Worm (Caenorhabditis elegans): ENCODE measurements around the gene T04C9.2.
A peak's percentile ranks its signal among the peaks of the same experiment; 100 is the strongest.

Gene T04C9.2

ce11 chrIII:5991142-5991930, at the start of gene T04C9.2:
Gene T04C9.2 (plus strand): TSS chrIII:5991880.
- peak; percentile 31 for TF ChIP-seq fkh-10 (GFP tag; optimal IDR thresholded peaks at IDR 0.05)
- TF ChIP-seq eor-1 (tag; optimal IDR thresholded peaks at IDR 0.05): no peak
- peak; percentile 23 for TF ChIP-seq elt-2 (tag; optimal IDR thresholded peaks at IDR 0.05)
- peak; percentile 80 for TF ChIP-seq elt-1 (tag; optimal IDR thresholded peaks at IDR 0.05)
- TF ChIP-seq R02D3.7 (tag; optimal IDR thresholded peaks at IDR 0.05): no peak
- TF ChIP-seq nhr-23 (tag; optimal IDR thresholded peaks at IDR 0.05): no peak
- no peak for TF ChIP-seq ceh-28 (tag; optimal IDR thresholded peaks at IDR 0.05)
- peak; percentile 23 for TF ChIP-seq nfya-1 (tag; optimal IDR thresholded peaks at IDR 0.05; ENCODE audit: insufficient read depth)
- no peak for TF ChIP-seq pha-4 (tag; optimal IDR thresholded peaks at IDR 0.05)
- peak; percentile 65 for TF ChIP-seq unc-62 (GFP tag; optimal IDR thresholded peaks at IDR 0.05)
- TF ChIP-seq fos-1 (tag; optimal IDR thresholded peaks at IDR 0.05): no peak
- no peak for TF ChIP-seq nhr-77 (tag; optimal IDR thresholded peaks at IDR 0.05)
- peak; percentile 85 for TF ChIP-seq lin-39 (tag; optimal IDR thresholded peaks at IDR 0.05)
- TF ChIP-seq mml-1 (tag; optimal IDR thresholded peaks at IDR 0.05): no peak
- TF ChIP-seq pqm-1 (tag; optimal IDR thresholded peaks at IDR 0.05): peak; percentile 29

- TF ChIP-seq R02D3.7 (tag; optimal IDR thresholded peaks at IDR 0.05): no peak
- TF ChIP-seq ama-1 (optimal IDR thresholded peaks at IDR 0.05): peak; percentile 90
Measured at ce11 chrIII:5942104-5942503, 49.6 kb upstream of the T04C9.2 start.

ce11 chrIII:5943368-5944180, 48.1 kb upstream of the T04C9.2 start:
- TF ChIP-seq tbx-2 (tag; optimal IDR thresholded peaks at IDR 0.05) (peak; percentile 70), ztf-11 (tag; optimal IDR thresholded peaks at IDR 0.05) (no peak), fkh-2 (tag; optimal IDR thresholded peaks at IDR 0.05) (no peak), nhr-43 (tag; optimal IDR thresholded peaks at IDR 0.05; ENCODE audit: poor library complexity, severe bottlenecking) (peak; percentile 92), pha-4 (tag; optimal IDR thresholded peaks at IDR 0.05) (peak; percentile 23), daf-12 (tag; optimal IDR thresholded peaks at IDR 0.05) (no peak), lsy-12 (tag; optimal IDR thresholded peaks at IDR 0.05) (peak; percentile 73), R02D3.7 (tag; optimal IDR thresholded peaks at IDR 0.05) (peak; percentile 34), nhr-28 (tag; optimal IDR thresholded peaks at IDR 0.05) (no peak), aly-2 (tag; optimal IDR thresholded peaks at IDR 0.05) (no peak), nhr-77 (tag; optimal IDR thresholded peaks at IDR 0.05) (no peak), skn-1 (tag; optimal IDR thresholded peaks at IDR 0.05) (no peak), nhr-25 (tag; optimal IDR thresholded peaks at IDR 0.05) (peak; percentile 32), ama-1 (optimal IDR thresholded peaks at IDR 0.05) (peak; percentile 98), nhr-11 (tag; optimal IDR thresholded peaks at IDR 0.05) (no peak), hmg-11 (tag; optimal IDR thresholded peaks at IDR 0.05) (peak; percentile 16), lin-15B (tag; optimal IDR thresholded peaks at IDR 0.05) (no peak), fos-1 (tag; optimal IDR thresholded peaks at IDR 0.05) (no peak), nhr-12 (tag; optimal IDR thresholded peaks at IDR 0.05) (no peak), jun-1 (tag; optimal IDR thresholded peaks at IDR 0.05) (peak; percentile 57), elt-1 (tag; optimal IDR thresholded peaks at IDR 0.05) (peak; percentile 21), ztf-4 (tag; optimal IDR thresholded peaks at IDR 0.05) (peak; percentile 83), nhr-76 (tag; optimal IDR thresholded peaks at IDR 0.05) (no peak), sea-2 (GFP tag; optimal IDR thresholded peaks at IDR 0.05) (no peak), egl-5 (tag; optimal IDR thresholded peaks at IDR 0.05) (no peak), pqm-1 (tag; optimal IDR thresholded peaks at IDR 0.05) (no peak), zag-1 (tag; optimal IDR thresholded peaks at IDR 0.05) (no peak), ceh-82 (tag; optimal IDR thresholded peaks at IDR 0.05) (peak; percentile 50), ZK546.5 (tag; optimal IDR thresholded peaks at IDR 0.05) (no peak), nfya-1 (tag; optimal IDR thresholded peaks at IDR 0.05; ENCODE audit: insufficient read depth) (peak; percentile 45), nhr-67 (tag; optimal IDR thresholded peaks at IDR 0.05) (no peak), ceh-16 (tag; optimal IDR thresholded peaks at IDR 0.05) (no peak), lin-39 (tag; optimal IDR thresholded peaks at IDR 0.05) (no peak), nhr-237 (tag; optimal IDR thresholded peaks at IDR 0.05) (no peak), egl-27 (tag; optimal IDR thresholded peaks at IDR 0.05) (no peak), mml-1 (tag; optimal IDR thresholded peaks at IDR 0.05) (no peak), unc-39 (tag; optimal IDR thresholded peaks at IDR 0.05) (no peak), fkh-10 (GFP tag; optimal IDR thresholded peaks at IDR 0.05) (no peak), snpc-4 (tag; optimal IDR thresholded peaks at IDR 0.05) (no peak), ceh-9 (tag; optimal IDR thresholded peaks at IDR 0.05) (no peak), nhr-23 (tag; optimal IDR thresholded peaks at IDR 0.05) (peak; percentile 75), eor-1 (tag; optimal IDR thresholded peaks at IDR 0.05) (no peak), elt-2 (tag; optimal IDR thresholded peaks at IDR 0.05) (peak; percentile 55), unc-62 (GFP tag; optimal IDR thresholded peaks at IDR 0.05) (no peak)

All from whole organism, L3 larva.